Fruit fly (Drosophila melanogaster) whole organism, embryonic: ENCODE data around the gene stg.
A peak's percentile ranks its signal among the peaks of the same experiment; 100 is the strongest.

Source experiments
- Blimp-1 ChIP-seq: fragments of 200-800 bp; sonication (Bioruptor generic); optimal IDR thresholded peaks from 3 replicates; lab custom pipeline; 2018; ENCODE audit warnings: missing biosample characterization, missing genetic modification characterization, mild to moderate bottlenecking, moderate library complexity, missing genetic modification reagents
- CG10979 ChIP-seq: fragments of 200-800 bp; sonication (Bioruptor generic); optimal IDR thresholded peaks from 2 replicates; lab custom pipeline; 2018; ENCODE audit warnings: missing biosample characterization, mild to moderate bottlenecking, missing genetic modification characterization, moderate library complexity
- CG12659 ChIP-seq: fragments of 200-800 bp; sonication (Bioruptor generic); optimal IDR thresholded peaks from 3 replicates; lab custom pipeline; 2017; ENCODE audit warnings: mild to moderate bottlenecking, missing biosample characterization, missing genetic modification reagents, missing genetic modification characterization
- CG13287 ChIP-seq: fragments of 200-800 bp; sonication (Bioruptor generic); IDR thresholded peaks from 2 replicates; pipeline ENCODE4 v1.3.6; 2022; ENCODE audit warnings: missing biosample characterization, missing genetic modification characterization; ENCODE audit not compliant: partially characterized antibody
- CG16813 ChIP-seq: fragments of 200-800 bp; sonication (Bioruptor generic); IDR thresholded peaks from 3 replicates; pipeline ENCODE4 v1.3.6; 2022; ENCODE audit warnings: missing biosample characterization, missing genetic modification characterization; ENCODE audit not compliant: partially characterized antibody
- CG30403 ChIP-seq: fragments of 200-800 bp; sonication (Bioruptor generic); optimal IDR thresholded peaks from 3 replicates; lab custom pipeline; 2016; ENCODE audit warnings: missing biosample characterization, missing genetic modification characterization
- CG3163 ChIP-seq: fragments of 200-800 bp; sonication (Bioruptor generic); optimal IDR thresholded peaks from 3 replicates; lab custom pipeline; 2016; ENCODE audit warnings: missing biosample characterization, missing genetic modification characterization
- CG3726 ChIP-seq: fragments of 200-800 bp; sonication (Bioruptor generic); IDR thresholded peaks from 3 replicates; pipeline ENCODE4, ENCODE4 v1.3.6; 2022; ENCODE audit warnings: missing biosample characterization, missing genetic modification characterization
- CG42726 ChIP-seq: fragments of 200-800 bp; sonication (Bioruptor generic); IDR thresholded peaks from 2 replicates; pipeline ENCODE4 v1.3.6; 2022; ENCODE audit warnings: missing biosample characterization, missing genetic modification characterization; ENCODE audit not compliant: partially characterized antibody
- CG7987 ChIP-seq: fragments of 200-800 bp; sonication (Bioruptor generic); optimal IDR thresholded peaks from 2 replicates; lab custom pipeline; 2018; ENCODE audit warnings: missing biosample characterization, mild to moderate bottlenecking, missing genetic modification characterization, moderate library complexity
- CG9932 ChIP-seq: fragments of 200-800 bp; sonication (Bioruptor generic); IDR thresholded peaks from 2 replicates; pipeline ENCODE4 v1.3.6; 2022; ENCODE audit warnings: missing biosample characterization, missing genetic modification characterization
- Dad ChIP-seq: fragments of 200-800 bp; sonication (Bioruptor generic); optimal IDR thresholded peaks from 3 replicates; lab custom pipeline; 2016; ENCODE audit warnings: missing biosample characterization, missing genetic modification characterization
- HmgZ ChIP-seq: fragments of 200-800 bp; sonication (Bioruptor generic); optimal IDR thresholded peaks from 2 replicates; lab custom pipeline; 2018; ENCODE audit warnings: missing biosample characterization, mild to moderate bottlenecking, missing genetic modification characterization
- MBD-R2 ChIP-seq: fragments of 200-800 bp; sonication (Bioruptor generic); IDR thresholded peaks from 2 replicates; pipeline ENCODE4 v1.3.6; 2022; ENCODE audit warnings: missing biosample characterization, missing genetic modification characterization
- Max ChIP-seq: fragments of 200-800 bp; sonication (Bioruptor generic); optimal IDR thresholded peaks from 2 replicates; lab custom pipeline; 2016; ENCODE audit warnings: missing biosample characterization, mild to moderate bottlenecking, missing genetic modification characterization
- NfI ChIP-seq: fragments of 200-800 bp; sonication (Bioruptor generic); optimal IDR thresholded peaks from 3 replicates; lab custom pipeline; 2018; ENCODE audit warnings: missing biosample characterization, mild to moderate bottlenecking, missing genetic modification characterization, moderate library complexity
- Pdp1 ChIP-seq, 2 experiments: fragments of 200-800 bp; sonication (Bioruptor generic); optimal IDR thresholded peaks; 3 replicates each; lab custom pipeline; 2016; ENCODE audit warnings: missing biosample characterization in 2 of 2, missing genetic modification characterization in 2 of 2, mild to moderate bottlenecking in 1 of 2, moderate library complexity in 1 of 2
- Poxn ChIP-seq: fragments of 200-800 bp; sonication (Bioruptor generic); IDR thresholded peaks from 2 replicates; pipeline ENCODE4 v1.3.6; 2022; ENCODE audit warnings: missing biosample characterization, missing genetic modification characterization
- TFAM ChIP-seq: fragments of 200-800 bp; sonication (Bioruptor generic); optimal IDR thresholded peaks from 2 replicates; lab custom pipeline; 2017; ENCODE audit warnings: missing biosample characterization, missing genetic modification characterization, inconsistent platforms
- Xbp1 ChIP-seq: fragments of 200-800 bp; sonication (Bioruptor generic); optimal IDR thresholded peaks from 3 replicates; lab custom pipeline; 2016; ENCODE audit warnings: missing biosample characterization, mild to moderate bottlenecking, missing genetic modification characterization
- Xrp1 ChIP-seq: fragments of 200-800 bp; sonication (Bioruptor generic); IDR thresholded peaks from 2 replicates; pipeline ENCODE4 v1.3.6; 2022; ENCODE audit warnings: missing biosample characterization, missing genetic modification characterization
- YL-1 ChIP-seq: fragments of 200-800 bp; sonication (Bioruptor generic); optimal IDR thresholded peaks from 3 replicates; lab custom pipeline; 2017; ENCODE audit warnings: missing biosample characterization, mild to moderate bottlenecking, missing genetic modification characterization
- abd-A ChIP-seq: fragments of 200-800 bp; sonication (Bioruptor generic); optimal IDR thresholded peaks from 3 replicates; lab custom pipeline; 2019; ENCODE audit warnings: missing biosample characterization, mild to moderate bottlenecking, missing genetic modification characterization, moderate library complexity
- bbx ChIP-seq: fragments of 200-800 bp; sonication (Bioruptor generic); IDR thresholded peaks from 2 replicates; pipeline ENCODE4 v1.3.6; 2022; ENCODE audit warnings: missing biosample characterization, missing genetic modification characterization; ENCODE audit not compliant: partially characterized antibody
- cg ChIP-seq: fragments of 200-800 bp; sonication (Bioruptor generic); optimal IDR thresholded peaks from 3 replicates; lab custom pipeline; 2019; ENCODE audit warnings: missing biosample characterization, mild to moderate bottlenecking, missing genetic modification characterization, moderate library complexity
- chinmo ChIP-seq: fragments of 200-800 bp; sonication (Bioruptor generic); IDR thresholded peaks from 4 replicates; pipeline ENCODE4 v1.3.6; 2022; ENCODE audit warnings: missing biosample characterization, missing genetic modification characterization; ENCODE audit not compliant: partially characterized antibody
- crp ChIP-seq, 2 experiments: fragments of 200-800 bp; sonication (Bioruptor generic); optimal IDR thresholded peaks; 2 replicates in 1 of 2; 3 replicates in 1 of 2; lab custom pipeline; 2017; ENCODE audit warnings: missing biosample characterization in 2 of 2, missing genetic modification characterization in 2 of 2, mild to moderate bottlenecking in 1 of 2, moderate library complexity in 1 of 2
- dpn ChIP-seq, 2 experiments: fragments of 200-800 bp; sonication (Bioruptor generic); optimal IDR thresholded peaks; 3 replicates each; lab custom pipeline; 2016; ENCODE audit warnings: missing biosample characterization in 2 of 2, missing genetic modification characterization in 2 of 2
- ftz-f1 ChIP-seq: fragments of 200-800 bp; sonication (Bioruptor generic); optimal IDR thresholded peaks from 2 replicates; lab custom pipeline; 2016; ENCODE audit warnings: missing biosample characterization, missing genetic modification characterization
- gfzf ChIP-seq: fragments of 200-800 bp; sonication (Bioruptor generic); optimal IDR thresholded peaks from 2 replicates; lab custom pipeline; 2016; ENCODE audit warnings: missing biosample characterization, mild to moderate bottlenecking, missing genetic modification characterization, moderate library complexity
- hkb ChIP-seq, 2 experiments: fragments of 200-800 bp in 1 of 2; fragments of >200 bp in 1 of 2; sonication (Bioruptor generic) in 1 of 2; IDR thresholded peaks in 1 of 2; optimal IDR thresholded peaks in 1 of 2; 2 replicates each; pipeline versions ENCODE4 v1.3.6 to Lab custom; 2017 to 2022; ENCODE audit warnings: missing biosample characterization in 1 of 2, missing genetic modification characterization in 1 of 2
- insv ChIP-seq, 2 experiments: fragments of 200-800 bp; sonication (Bioruptor generic); optimal IDR thresholded peaks; 3 replicates each; lab custom pipeline; 2016 to 2018; ENCODE audit warnings: missing biosample characterization in 2 of 2, missing genetic modification characterization in 2 of 2
- inv ChIP-seq: fragments of 200-800 bp; sonication (Bioruptor generic); IDR thresholded peaks from 2 replicates; pipeline ENCODE4 v1.3.6; 2022; ENCODE audit warnings: missing biosample characterization, missing genetic modification characterization; ENCODE audit not compliant: partially characterized antibody
- jumu ChIP-seq: fragments of 200-800 bp; sonication (Bioruptor generic); optimal IDR thresholded peaks from 3 replicates; lab custom pipeline; 2016; ENCODE audit warnings: missing biosample characterization, missing genetic modification characterization
- kah ChIP-seq: fragments of 200-800 bp; sonication (Bioruptor generic); optimal IDR thresholded peaks from 2 replicates; lab custom pipeline; 2018; ENCODE audit warnings: missing biosample characterization, mild to moderate bottlenecking, missing genetic modification characterization
- knrl ChIP-seq: fragments of 200-800 bp; sonication (Bioruptor generic); IDR thresholded peaks from 3 replicates; pipeline ENCODE4 v1.3.6; 2022; ENCODE audit warnings: missing biosample characterization, missing genetic modification characterization; ENCODE audit not compliant: partially characterized antibody
- mld ChIP-seq: fragments of 200-800 bp; sonication (Bioruptor generic); IDR thresholded peaks from 3 replicates; pipeline ENCODE4 v1.3.6; 2022; ENCODE audit warnings: missing biosample characterization, missing genetic modification characterization; ENCODE audit not compliant: partially characterized antibody
- onecut ChIP-seq: fragments of 200-800 bp; sonication (Bioruptor generic); IDR thresholded peaks from 2 replicates; pipeline ENCODE4 v1.3.6; 2022; ENCODE audit warnings: missing biosample characterization, missing genetic modification characterization
- phol ChIP-seq: fragments of 200-800 bp; sonication (Bioruptor generic); optimal IDR thresholded peaks from 3 replicates; lab custom pipeline; 2018; ENCODE audit warnings: missing biosample characterization, mild to moderate bottlenecking, missing genetic modification characterization, moderate library complexity
- run ChIP-seq: fragments of 200-800 bp; sonication (Bioruptor generic); optimal IDR thresholded peaks from 3 replicates; lab custom pipeline; 2018; ENCODE audit warnings: missing biosample characterization, mild to moderate bottlenecking, missing genetic modification characterization
- sim ChIP-seq: fragments of 200-800 bp; sonication (Bioruptor generic); IDR thresholded peaks from 2 replicates; pipeline ENCODE4 v1.3.6; 2022; ENCODE audit warnings: missing biosample characterization, missing genetic modification characterization
- trem ChIP-seq: fragments of 200-800 bp; optimal IDR thresholded peaks from 3 replicates; lab custom pipeline; 2019; ENCODE audit warnings: missing biosample characterization, mild to moderate bottlenecking, missing genetic modification characterization, moderate library complexity
- twi ChIP-seq: fragments of 200-800 bp; optimal IDR thresholded peaks from 2 replicates; lab custom pipeline; 2019; ENCODE audit warnings: missing biosample characterization, mild to moderate bottlenecking, missing genetic modification characterization, moderate library complexity
- unc-4 ChIP-seq: fragments of 200-800 bp; sonication (Bioruptor generic); IDR thresholded peaks from 2 replicates; pipeline ENCODE4 v1.3.6; 2022; ENCODE audit warnings: missing biosample characterization, missing genetic modification characterization; ENCODE audit not compliant: partially characterized antibody
- vnd ChIP-seq: fragments of 200-800 bp; sonication (Bioruptor generic); IDR thresholded peaks from 3 replicates; pipeline ENCODE4 v1.3.6; 2022; ENCODE audit warnings: missing biosample characterization, missing genetic modification characterization; ENCODE audit not compliant: partially characterized antibody
- zen2 ChIP-seq: fragments of 200-800 bp; sonication (Bioruptor generic); IDR thresholded peaks from 3 replicates; pipeline ENCODE4 v1.3.6; 2022; ENCODE audit warnings: missing biosample characterization, missing genetic modification characterization; ENCODE audit not compliant: partially characterized antibody

stg gene

DNA sequence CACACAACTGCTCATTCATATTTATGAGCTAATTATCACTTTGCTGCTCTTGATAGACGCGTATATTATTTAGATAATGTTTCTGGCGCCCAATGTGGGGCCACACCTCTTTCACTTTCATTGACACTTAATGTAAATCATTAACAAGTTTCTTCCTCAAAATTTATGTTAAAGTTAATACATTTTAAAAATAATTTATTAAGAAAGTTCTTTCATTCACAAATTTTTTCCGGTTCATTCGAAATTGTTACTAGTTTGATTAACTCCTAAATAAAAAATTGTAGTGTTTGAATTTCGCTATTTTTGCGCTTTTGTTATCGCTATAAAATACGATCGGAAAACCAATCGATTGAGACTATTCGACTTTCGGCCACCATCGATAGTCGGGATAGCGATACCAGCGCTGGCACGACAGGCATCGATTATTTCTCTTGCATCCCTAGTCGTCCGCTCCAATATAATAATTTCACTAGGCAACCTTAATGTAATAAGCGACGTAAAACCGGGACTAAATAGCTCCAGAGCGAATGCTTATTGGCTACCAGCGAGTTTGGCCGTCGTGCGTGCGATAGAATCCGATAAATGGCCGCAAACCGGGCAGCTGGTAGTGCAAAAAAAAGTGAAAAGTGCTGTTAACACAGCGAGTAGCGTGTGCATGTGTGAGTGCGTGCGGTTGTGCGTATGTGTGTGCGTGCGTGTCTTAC, 26.7 kb downstream of the stg start, which contains the start of gene Usp1 (continued):
- TF ChIP-seq inv (GFP tag; lab: Robert Waterston, UW) (peak; percentile 93), kah (GFP tag; lab: Kevin White, UChicago) (no peak), NfI (GFP tag; lab: Kevin White, UChicago) (no peak), CG30403 (GFP tag; lab: Kevin White, UChicago) (no peak), MBD-R2 (GFP tag; lab: Robert Waterston, UW) (peak; percentile 53), abd-A (tag; lab: Kevin White, UChicago) (no peak), twi (tag; lab: Kevin White, UChicago) (no peak), Xrp1 (GFP tag; lab: Robert Waterston, UW) (0 out of 2 replicates have a peak, but pooled peaks have one; percentile 8), CG13287 (GFP tag; lab: Robert Waterston, UW) (peak; percentile 96), dpn (GFP tag; optimal IDR thresholded peaks at IDR 0.05; lab: Kevin White, UChicago) (peak in 1 of 2 experiments; percentile 15), CG7987 (GFP tag; lab: Kevin White, UChicago) (peak; percentile 26), vnd (GFP tag; lab: Robert Waterston, UW) (peak; percentile 94), knrl (GFP tag; lab: Robert Waterston, UW) (peak; percentile 94), Blimp-1 (GFP tag; lab: Kevin White, UChicago) (peak; percentile 76), chinmo (GFP tag; lab: Robert Waterston, UW) (peak; percentile 91; the same call in 2 of the 4 replicates), trem (tag; lab: Kevin White, UChicago) (peak; percentile 54), mld (GFP tag; lab: Robert Waterston, UW) (peak; percentile 97), CG9932 (peak; percentile 63), CG16813 (GFP tag; lab: Robert Waterston, UW) (peak; percentile 97), onecut (GFP tag; lab: Robert Waterston, UW) (peak; percentile 61; the same call in 1 of the 2 replicates), Pdp1 (GFP tag; optimal IDR thresholded peaks at IDR 0.05; lab: Kevin White, UChicago) (peak in 1 of 2 experiments; percentile 24), YL-1 (GFP tag; lab: Kevin White, UChicago) (peak; percentile 83), CG10979 (peak; percentile 16), CG3163 (GFP tag; lab: Kevin White, UChicago) (peak; percentile 5), Max (peak; percentile 6), HmgZ (peak; percentile 37), Poxn (GFP tag; lab: Robert Waterston, UW) (no peak), cg (peak; percentile 96), CG12659 (peak; percentile 66), CG42726 (GFP tag; lab: Robert Waterston, UW) (peak; percentile 95), TFAM (no peak), jumu (GFP tag; lab: Kevin White, UChicago) (peak; percentile 14), run (tag; lab: Kevin White, UChicago) (no peak), crp (GFP tag; optimal IDR thresholded peaks at IDR 0.05; lab: Kevin White, UChicago) (peak in 1 of 2 experiments; percentile 8), unc-4 (GFP tag; lab: Robert Waterston, UW) (peak; percentile 91), insv (GFP tag; optimal IDR thresholded peaks at IDR 0.05; lab: Kevin White, UChicago) (no peak), Dad (GFP tag; lab: Kevin White, UChicago) (no peak), sim (GFP tag; lab: Robert Waterston, UW) (no peak), phol (tag; lab: Kevin White, UChicago) (peak; percentile 49), bbx (peak; percentile 97), zen2 (peak; percentile 94), CG3726 (no peak), ftz-f1 (GFP tag; lab: Kevin White, UChicago) (peak; percentile 19), gfzf (GFP tag; lab: Kevin White, UChicago) (peak; percentile 27), hkb (optimal IDR thresholded peaks at IDR 0.05; lab: Kevin White, UChicago) (no peak), hkb (GFP tag; IDR thresholded peaks at IDR 0.05; lab: Robert Waterston, UW) (no peak), Xbp1 (GFP tag; lab: Kevin White, UChicago) (no peak)
